Fruit fly (Drosophila melanogaster) whole organism, pupa: ENCODE data around the gene ect.

Experiments used
- CG10348 ChIP-seq: fragments of 200-800 bp; sonication (Bioruptor generic); IDR thresholded peaks from 2 replicates; pipeline ENCODE4 v1.3.6; 2022; ENCODE audit warnings: missing biosample characterization, missing genetic modification characterization
- CG13204 ChIP-seq: fragments of 200-800 bp; sonication (Bioruptor generic); optimal IDR thresholded peaks from 2 replicates; lab custom pipeline; 2018; ENCODE audit warnings: missing biosample characterization, mild to moderate bottlenecking, missing genetic modification characterization, moderate library complexity
- CG15710 ChIP-seq: fragments of 200-800 bp; sonication (Bioruptor generic); optimal IDR thresholded peaks from 2 replicates; lab custom pipeline; 2018; ENCODE audit warnings: missing biosample characterization, mild to moderate bottlenecking, missing genetic modification characterization, moderate library complexity
- CG17806 ChIP-seq: fragments of 200-800 bp; sonication (Bioruptor generic); optimal IDR thresholded peaks from 2 replicates; lab custom pipeline; 2018; ENCODE audit warnings: missing biosample characterization, mild to moderate bottlenecking, missing genetic modification characterization, moderate library complexity
- CG32121 ChIP-seq: fragments of 200-800 bp; sonication (Bioruptor generic); IDR thresholded peaks from 2 replicates; pipeline ENCODE4 v1.3.6; 2022; ENCODE audit warnings: missing biosample characterization, missing genetic modification characterization
- CG34367 ChIP-seq: fragments of 200-800 bp; sonication (Bioruptor generic); optimal IDR thresholded peaks from 2 replicates; lab custom pipeline; 2018; ENCODE audit warnings: missing biosample characterization, mild to moderate bottlenecking, missing genetic modification characterization
- CG4496 ChIP-seq: fragments of 200-800 bp; sonication (Bioruptor generic); IDR thresholded peaks from 3 replicates; pipeline ENCODE4 v1.3.6; 2022; ENCODE audit warnings: missing biosample characterization, missing genetic modification characterization
- CG8159 ChIP-seq: fragments of 200-800 bp; sonication (Bioruptor generic); optimal IDR thresholded peaks from 3 replicates; lab custom pipeline; 2018; ENCODE audit warnings: missing biosample characterization, mild to moderate bottlenecking, missing genetic modification characterization, moderate library complexity
- CG8301 ChIP-seq: fragments of 200-800 bp; sonication (Bioruptor generic); optimal IDR thresholded peaks from 2 replicates; lab custom pipeline; 2018; ENCODE audit warnings: missing biosample characterization, mild to moderate bottlenecking, missing genetic modification characterization
- CG9948 ChIP-seq: fragments of 200-800 bp; sonication (Bioruptor generic); optimal IDR thresholded peaks from 2 replicates; lab custom pipeline; 2018; ENCODE audit warnings: missing biosample characterization, mild to moderate bottlenecking, missing genetic modification characterization, moderate library complexity
- D1 ChIP-seq: fragments of 200-800 bp; sonication (Bioruptor generic); optimal IDR thresholded peaks from 2 replicates; lab custom pipeline; 2018; ENCODE audit warnings: missing biosample characterization, mild to moderate bottlenecking, missing genetic modification characterization, moderate library complexity
- EcR ChIP-seq: fragments of 200-800 bp; sonication (Bioruptor generic); optimal IDR thresholded peaks from 3 replicates; lab custom pipeline; 2019; ENCODE audit warnings: missing biosample characterization, missing genetic modification characterization, mild to moderate bottlenecking, moderate library complexity, missing genetic modification reagents
- Ets98B ChIP-seq: fragments of 200-800 bp; sonication (Bioruptor generic); IDR thresholded peaks from 2 replicates; pipeline ENCODE4 v1.3.6; 2022; ENCODE audit warnings: missing biosample characterization, missing genetic modification characterization
- Pif1B ChIP-seq: fragments of 200-800 bp; sonication (Bioruptor generic); optimal IDR thresholded peaks from 3 replicates; lab custom pipeline; 2016; ENCODE audit warnings: missing biosample characterization, missing genetic modification characterization
- fd96Ca ChIP-seq: fragments of 200-800 bp; sonication (Bioruptor generic); IDR thresholded peaks from 3 replicates; pipeline ENCODE4 v1.3.6; 2022; ENCODE audit warnings: missing biosample characterization, missing genetic modification characterization
- gl ChIP-seq: fragments of 200-800 bp; sonication (Bioruptor generic); optimal IDR thresholded peaks from 2 replicates; lab custom pipeline; 2018; ENCODE audit warnings: missing biosample characterization, mild to moderate bottlenecking, missing genetic modification characterization
- rn ChIP-seq: fragments of 200-800 bp; sonication (Bioruptor generic); IDR thresholded peaks from 2 replicates; pipeline ENCODE4 v1.3.6; 2022; ENCODE audit warnings: missing biosample characterization, missing genetic modification characterization

The ect gene

dm6 chr3L:10185924-10186323 is 15.7 kb downstream of the ect start, which contains the start of gene dpr10:
Gene dpr10 (minus strand): TSS chr3L:10186108.
- TF ChIP-seq CG17806 (tag; lab: Kevin White, UChicago) = no peak
- peak; percentile 45; the same call in 1 of the 2 replicates for TF ChIP-seq Ets98B
- 0 out of 2 replicates have a peak, but pooled peaks have one; percentile 23 for TF ChIP-seq CG32121
- TF ChIP-seq CG4496 (GFP tag; lab: Robert Waterston, UW) = peak; percentile 85; the same call in 2 of the 3 replicates

- TF ChIP-seq fd96Ca (GFP tag; lab: Robert Waterston, UW) = no peak
- TF ChIP-seq Pif1B = no peak
- TF ChIP-seq EcR (GFP tag; lab: Kevin White, UChicago) = no peak
- no peak for TF ChIP-seq CG15710 (tag; lab: Kevin White, UChicago)
- TF ChIP-seq CG34367 (tag; lab: Kevin White, UChicago) = no peak
- no peak for TF ChIP-seq CG13204
- no peak for TF ChIP-seq CG8159 (tag; lab: Kevin White, UChicago)
- TF ChIP-seq rn (GFP tag; lab: Robert Waterston, UW) = no peak
- TF ChIP-seq CG8301 (tag; lab: Kevin White, UChicago) = no peak
- TF ChIP-seq gl = no peak
Measured at dm6 chr3L:10166923-10167322, 34.7 kb downstream of the ect start, which contains the start of gene CG6628. Gene CG6628 (minus strand): TSS chr3L:10167023.

- no peak for TF ChIP-seq D1 (tag; lab: Kevin White, UChicago)
- no peak for TF ChIP-seq fd96Ca (GFP tag; lab: Robert Waterston, UW)
- TF ChIP-seq CG17806 (tag; lab: Kevin White, UChicago) = no peak
- TF ChIP-seq CG13204 = no peak
Measured at dm6 chr3L:10156080-10156479, 45.6 kb downstream of the ect start.

dm6 chr3L:10151527-10151926 is 50.1 kb downstream of the ect start, which contains the start of gene CG8072:
Gene CG8072 (plus strand): TSS chr3L:10151827.
- TF ChIP-seq CG17806 (tag; lab: Kevin White, UChicago) (no peak), Ets98B (no peak), gl (no peak), CG32121 (no peak), CG10348 (GFP tag; lab: Robert Waterston, UW) (no peak), CG9948 (tag; lab: Kevin White, UChicago) (no peak), Pif1B (no peak), CG34367 (tag; lab: Kevin White, UChicago) (no peak), CG13204 (no peak)
